Fruit fly (Drosophila melanogaster) whole organism, embryonic: ENCODE measurements around the gene morgue.

Experiments
- Antp ChIP-seq: fragments of 200-800 bp; sonication (Bioruptor generic); optimal IDR thresholded peaks from 3 replicates; lab custom pipeline; 2016; ENCODE audit warnings: missing biosample characterization, missing genetic modification characterization
- BEAF-32 ChIP-seq: fragments of 200-800 bp; sonication (Bioruptor generic); optimal IDR thresholded peaks from 3 replicates; lab custom pipeline; 2017; ENCODE audit warnings: missing biosample characterization, missing genetic modification characterization, mild to moderate bottlenecking, moderate library complexity, missing genetic modification reagents
- Bgb ChIP-seq: fragments of 200-800 bp; sonication (Bioruptor generic); IDR thresholded peaks from 2 replicates; pipeline ENCODE4 v1.3.6; 2022; ENCODE audit warnings: missing biosample characterization, missing genetic modification characterization; ENCODE audit not compliant: partially characterized antibody
- CG10431 ChIP-seq: fragments of 200-800 bp; sonication (Bioruptor generic); optimal IDR thresholded peaks from 3 replicates; lab custom pipeline; 2018; ENCODE audit warnings: missing biosample characterization, mild to moderate bottlenecking, missing genetic modification characterization
- CG2199 ChIP-seq: fragments of 200-800 bp; sonication (Bioruptor generic); IDR thresholded peaks from 3 replicates; pipeline ENCODE4 v1.3.6; 2022; ENCODE audit warnings: missing biosample characterization, missing genetic modification characterization
- CG3726 ChIP-seq: fragments of 200-800 bp; sonication (Bioruptor generic); IDR thresholded peaks from 3 replicates; pipeline ENCODE4, ENCODE4 v1.3.6; 2022; ENCODE audit warnings: missing biosample characterization, missing genetic modification characterization
- CG4854 ChIP-seq: fragments of 200-800 bp; sonication (Bioruptor generic); optimal IDR thresholded peaks from 2 replicates; lab custom pipeline; 2016; ENCODE audit warnings: missing biosample characterization, missing genetic modification characterization, inconsistent platforms
- CG6272 ChIP-seq: fragments of 200-800 bp; sonication (Bioruptor generic); IDR thresholded peaks from 2 replicates; pipeline ENCODE4 v1.3.6; 2022; ENCODE audit warnings: missing biosample characterization, missing genetic modification characterization
- CG6791 ChIP-seq: fragments of 200-800 bp; sonication (Bioruptor generic); IDR thresholded peaks from 3 replicates; pipeline ENCODE4 v1.3.6; 2022; ENCODE audit warnings: missing biosample characterization, missing genetic modification characterization; ENCODE audit not compliant: partially characterized antibody
- CG6854 ChIP-seq: fragments of 200-800 bp; sonication (Bioruptor generic); optimal IDR thresholded peaks from 3 replicates; lab custom pipeline; 2017; ENCODE audit warnings: missing biosample characterization, mild to moderate bottlenecking, missing genetic modification characterization
- CG7372 ChIP-seq: fragments of 200-800 bp; sonication (Bioruptor generic); IDR thresholded peaks from 2 replicates; pipeline ENCODE4 v1.3.6; 2022; ENCODE audit warnings: missing biosample characterization, missing genetic modification characterization
- CG7839 ChIP-seq: fragments of 200-800 bp; sonication (Bioruptor generic); optimal IDR thresholded peaks from 3 replicates; lab custom pipeline; 2018; ENCODE audit warnings: missing biosample characterization, mild to moderate bottlenecking, missing genetic modification characterization, moderate library complexity
- CG8944 ChIP-seq: fragments of 200-800 bp; sonication (Bioruptor generic); optimal IDR thresholded peaks from 3 replicates; lab custom pipeline; 2016; ENCODE audit warnings: missing biosample characterization, missing genetic modification characterization
- CTCF ChIP-seq: fragments of 200-800 bp; sonication (Bioruptor generic); optimal IDR thresholded peaks from 2 replicates; lab custom pipeline; 2017; ENCODE audit warnings: missing biosample characterization, mild to moderate bottlenecking, missing genetic modification characterization, moderate library complexity
- Camta ChIP-seq: fragments of 200-800 bp; sonication (Bioruptor generic); optimal IDR thresholded peaks from 2 replicates; lab custom pipeline; 2016; ENCODE audit warnings: missing biosample characterization, missing genetic modification characterization
- Dek ChIP-seq: fragments of 200-800 bp; sonication (Bioruptor generic); optimal IDR thresholded peaks from 3 replicates; lab custom pipeline; 2019; ENCODE audit warnings: missing biosample characterization, mild to moderate bottlenecking, missing genetic modification characterization, moderate library complexity
- E2f2 ChIP-seq: fragments of 200-800 bp; sonication (Bioruptor generic); IDR thresholded peaks from 2 replicates; pipeline ENCODE4 v1.3.6; 2022; ENCODE audit warnings: missing biosample characterization, missing genetic modification characterization
- GATAe ChIP-seq: fragments of 200-800 bp; sonication (Bioruptor generic); conservative IDR thresholded peaks from 2 replicates; pipeline ENCODE4 v1.3.6; 2022; ENCODE audit warnings: missing biosample characterization, missing genetic modification characterization
- Jarid2 ChIP-seq: fragments of 200-800 bp; sonication (Bioruptor generic); optimal IDR thresholded peaks from 3 replicates; lab custom pipeline; 2017; ENCODE audit warnings: mild to moderate bottlenecking, missing biosample characterization, missing genetic modification reagents, missing genetic modification characterization
- Med ChIP-seq: fragments of 200-800 bp; sonication (Bioruptor generic); peaks from one replicate; lab custom pipeline; 2016; ENCODE audit warnings: missing biosample characterization, missing genetic modification characterization, mild to moderate bottlenecking, inconsistent platforms, moderate library complexity
- Oli ChIP-seq: fragments of 200-800 bp; sonication (Bioruptor generic); optimal IDR thresholded peaks from 2 replicates; lab custom pipeline; 2018; ENCODE audit warnings: missing biosample characterization, mild to moderate bottlenecking, missing genetic modification characterization, moderate library complexity
- Xbp1 ChIP-seq: fragments of 200-800 bp; sonication (Bioruptor generic); optimal IDR thresholded peaks from 3 replicates; lab custom pipeline; 2016; ENCODE audit warnings: missing biosample characterization, mild to moderate bottlenecking, missing genetic modification characterization
- amos ChIP-seq: fragments of 200-800 bp; sonication (Bioruptor generic); IDR thresholded peaks from 2 replicates; pipeline ENCODE4 v1.3.6; 2022; ENCODE audit warnings: missing biosample characterization, missing genetic modification characterization; ENCODE audit not compliant: partially characterized antibody
- ato ChIP-seq: fragments of 200-800 bp; sonication (Bioruptor generic); IDR thresholded peaks from 2 replicates; pipeline ENCODE4 v1.3.6; 2022; ENCODE audit warnings: missing biosample characterization, missing genetic modification characterization; ENCODE audit not compliant: partially characterized antibody
- bcd ChIP-seq: fragments of 200-800 bp; sonication (Bioruptor generic); optimal IDR thresholded peaks from 2 replicates; lab custom pipeline; 2017; ENCODE audit warnings: missing biosample characterization, mild to moderate bottlenecking, missing genetic modification characterization
- chn ChIP-seq: fragments of 200-800 bp; sonication (Bioruptor generic); optimal IDR thresholded peaks from 2 replicates; lab custom pipeline; 2016; ENCODE audit warnings: missing biosample characterization, missing genetic modification characterization
- dpn ChIP-seq, 2 experiments: fragments of 200-800 bp; sonication (Bioruptor generic); optimal IDR thresholded peaks; 3 replicates each; lab custom pipeline; 2016; ENCODE audit warnings: missing biosample characterization in 2 of 2, missing genetic modification characterization in 2 of 2
- fd102C ChIP-seq: fragments of 200-800 bp; sonication (Bioruptor generic); optimal IDR thresholded peaks from 2 replicates; lab custom pipeline; 2018; ENCODE audit warnings: missing biosample characterization, mild to moderate bottlenecking, missing genetic modification characterization, moderate library complexity
- fd3F ChIP-seq: fragments of 200-800 bp; sonication (Bioruptor generic); optimal IDR thresholded peaks from 2 replicates; lab custom pipeline; 2018; ENCODE audit warnings: missing biosample characterization, mild to moderate bottlenecking, missing genetic modification characterization, moderate library complexity
- gce ChIP-seq: fragments of 200-800 bp; sonication (Bioruptor generic); IDR thresholded peaks from 3 replicates; pipeline ENCODE4 v1.3.6; 2022; ENCODE audit warnings: missing biosample characterization, missing genetic modification characterization
- hkb ChIP-seq, 2 experiments: fragments of 200-800 bp in 1 of 2; fragments of >200 bp in 1 of 2; sonication (Bioruptor generic) in 1 of 2; IDR thresholded peaks in 1 of 2; optimal IDR thresholded peaks in 1 of 2; 2 replicates each; pipeline versions ENCODE4 v1.3.6 to Lab custom; 2017 to 2022; ENCODE audit warnings: missing biosample characterization in 1 of 2, missing genetic modification characterization in 1 of 2
- knrl ChIP-seq: fragments of 200-800 bp; sonication (Bioruptor generic); IDR thresholded peaks from 3 replicates; pipeline ENCODE4 v1.3.6; 2022; ENCODE audit warnings: missing biosample characterization, missing genetic modification characterization; ENCODE audit not compliant: partially characterized antibody
- pnt ChIP-seq: fragments of 200-800 bp; sonication (Bioruptor generic); optimal IDR thresholded peaks from 3 replicates; lab custom pipeline; 2016; ENCODE audit warnings: missing biosample characterization, missing genetic modification characterization
- prd ChIP-seq, 3 experiments: fragments of >200 bp in 2 of 3; fragments of 200-800 bp in 1 of 3; sonication (Bioruptor generic) in 1 of 3; optimal IDR thresholded peaks in 2 of 3; IDR thresholded peaks in 1 of 3; 2 replicates in 2 of 3; 3 replicates in 1 of 3; pipeline versions ENCODE4 v1.3.6 to Lab custom; 2017 to 2022; ENCODE audit warnings: missing biosample characterization in 1 of 3, missing genetic modification characterization in 1 of 3
- psq ChIP-seq: fragments of 200-800 bp; sonication (Bioruptor generic); optimal IDR thresholded peaks from 2 replicates; lab custom pipeline; 2017; ENCODE audit warnings: missing biosample characterization, missing genetic modification characterization
- rib ChIP-seq: fragments of 200-800 bp; sonication (Bioruptor generic); IDR thresholded peaks from 2 replicates; pipeline ENCODE4 v1.3.6; 2022; ENCODE audit warnings: missing biosample characterization, missing genetic modification characterization
- run ChIP-seq: fragments of 200-800 bp; sonication (Bioruptor generic); optimal IDR thresholded peaks from 3 replicates; lab custom pipeline; 2018; ENCODE audit warnings: missing biosample characterization, mild to moderate bottlenecking, missing genetic modification characterization
- shn ChIP-seq: fragments of 200-800 bp; sonication (Bioruptor generic); optimal IDR thresholded peaks from 3 replicates; lab custom pipeline; 2016; ENCODE audit warnings: missing biosample characterization, missing genetic modification characterization
- sim ChIP-seq: fragments of 200-800 bp; sonication (Bioruptor generic); IDR thresholded peaks from 2 replicates; pipeline ENCODE4 v1.3.6; 2022; ENCODE audit warnings: missing biosample characterization, missing genetic modification characterization
- slp2 ChIP-seq: fragments of 200-800 bp; sonication (Bioruptor generic); optimal IDR thresholded peaks from 2 replicates; lab custom pipeline; 2016; ENCODE audit warnings: missing biosample characterization, missing genetic modification characterization
- sqz ChIP-seq: fragments of 200-800 bp; sonication (Bioruptor generic); optimal IDR thresholded peaks from 3 replicates; lab custom pipeline; 2018; ENCODE audit warnings: missing biosample characterization, mild to moderate bottlenecking, missing genetic modification characterization
- stwl ChIP-seq: fragments of 200-800 bp; sonication (Bioruptor generic); optimal IDR thresholded peaks from 3 replicates; lab custom pipeline; 2018; ENCODE audit warnings: missing biosample characterization, mild to moderate bottlenecking, missing genetic modification characterization, moderate library complexity
- trem ChIP-seq: fragments of 200-800 bp; optimal IDR thresholded peaks from 3 replicates; lab custom pipeline; 2019; ENCODE audit warnings: missing biosample characterization, mild to moderate bottlenecking, missing genetic modification characterization, moderate library complexity
- unpg ChIP-seq: fragments of 200-800 bp; sonication (Bioruptor generic); optimal IDR thresholded peaks from 3 replicates; lab custom pipeline; 2018; ENCODE audit warnings: missing biosample characterization, mild to moderate bottlenecking, missing genetic modification characterization, moderate library complexity
- usp ChIP-seq: fragments of >200 bp; optimal IDR thresholded peaks from 2 replicates; lab custom pipeline; 2017; ENCODE audit warnings: missing biosample characterization, missing genetic modification characterization
- vfl ChIP-seq: fragments of 200-800 bp; sonication (Bioruptor generic); optimal IDR thresholded peaks from 2 replicates; lab custom pipeline; 2016; ENCODE audit warnings: missing biosample characterization, missing genetic modification characterization
- vnd ChIP-seq: fragments of 200-800 bp; sonication (Bioruptor generic); IDR thresholded peaks from 3 replicates; pipeline ENCODE4 v1.3.6; 2022; ENCODE audit warnings: missing biosample characterization, missing genetic modification characterization; ENCODE audit not compliant: partially characterized antibody

Gene morgue

dm6 chr2L:4458119-4459056, 13.9 kb upstream of the morgue start, which contains the start of gene RpL27A (continued):
- TF ChIP-seq sim = peak; percentile 56; the same call in 1 of the 2 replicates
- TF ChIP-seq stwl = peak; percentile 42
- peak; percentile 85 for TF ChIP-seq gce (GFP tag; lab: Robert Waterston, UW)
- TF ChIP-seq chn (GFP tag; lab: Kevin White, UChicago) = peak; percentile 53
- TF ChIP-seq CTCF (GFP tag; lab: Kevin White, UChicago) = peak; percentile 32
- TF ChIP-seq GATAe (GFP tag; lab: Robert Waterston, UW) = peak; percentile 71
- no peak for TF ChIP-seq pnt
- peak; percentile 58 for TF ChIP-seq CG8944 (GFP tag; lab: Kevin White, UChicago)
- TF ChIP-seq bcd (GFP tag; lab: Kevin White, UChicago) = peak; percentile 85
- TF ChIP-seq dpn (GFP tag; optimal IDR thresholded peaks at IDR 0.05; lab: Kevin White, UChicago) = peak; percentile 67 to 68
- peak; percentile 77 for TF ChIP-seq CG7372 (GFP tag; lab: Robert Waterston, UW)
- TF ChIP-seq Bgb (GFP tag; lab: Robert Waterston, UW) = peak; percentile 58
- TF ChIP-seq amos (GFP tag; lab: Robert Waterston, UW) = peak; percentile 72
- peak; percentile 79 for TF ChIP-seq Xbp1 (GFP tag; lab: Kevin White, UChicago)
- peak; percentile 90 for TF ChIP-seq CG10431 (GFP tag; lab: Kevin White, UChicago)
- TF ChIP-seq psq (GFP tag; lab: Kevin White, UChicago) = peak; percentile 51
- TF ChIP-seq CG6791 = peak; percentile 53; the same call in 1 of the 3 replicates
- peak; percentile 68 for TF ChIP-seq fd3F (GFP tag; lab: Kevin White, UChicago)
- TF ChIP-seq hkb (optimal IDR thresholded peaks at IDR 0.05; lab: Kevin White, UChicago) = no peak
- peak; percentile 81 for TF ChIP-seq hkb (GFP tag; IDR thresholded peaks at IDR 0.05; lab: Robert Waterston, UW)
- peak; percentile 75 for TF ChIP-seq CG6854 (GFP tag; lab: Kevin White, UChicago)
- TF ChIP-seq CG2199 = 0 out of 3 replicates have a peak, but pooled peaks have one; percentile 37
- TF ChIP-seq E2f2 (GFP tag; lab: Robert Waterston, UW) = peak; percentile 68
- TF ChIP-seq sqz (GFP tag; lab: Kevin White, UChicago) = no peak
- peak; percentile 47; the same call in 1 of the 3 replicates for TF ChIP-seq vnd
- peak; percentile 32 for TF ChIP-seq run (tag; lab: Kevin White, UChicago)
- no peak for TF ChIP-seq prd (optimal IDR thresholded peaks at IDR 0.05; lab: Kevin White, UChicago)
- peak; percentile 65 for TF ChIP-seq prd (GFP tag; IDR thresholded peaks at IDR 0.05; lab: Robert Waterston, UW)
- peak; percentile 76 for TF ChIP-seq BEAF-32 (GFP tag; lab: Kevin White, UChicago)
- TF ChIP-seq fd102C (GFP tag; lab: Kevin White, UChicago) = peak; percentile 58
- peak; percentile 66 for TF ChIP-seq Camta (GFP tag; lab: Kevin White, UChicago)
- TF ChIP-seq shn (GFP tag; lab: Kevin White, UChicago) = peak; percentile 64
- peak; percentile 61 for TF ChIP-seq CG4854
- TF ChIP-seq usp (GFP tag; lab: Kevin White, UChicago) = no peak
- peak; percentile 54 for TF ChIP-seq CG6272 (GFP tag; lab: Robert Waterston, UW)
- TF ChIP-seq Jarid2 = peak; percentile 71
- TF ChIP-seq knrl = peak; percentile 65
- peak; percentile 51 for TF ChIP-seq Dek
- TF ChIP-seq CG3726 (GFP tag; lab: Robert Waterston, UW) = 0 out of 3 replicates have a peak, but pooled peaks have one; percentile 44
- TF ChIP-seq Oli = peak; percentile 66
- TF ChIP-seq slp2 = peak; percentile 56
- peak; percentile 49 for TF ChIP-seq Antp (GFP tag; lab: Kevin White, UChicago)
- no peak; the same call in 1 of the 2 replicates for TF ChIP-seq ato (GFP tag; lab: Robert Waterston, UW)
- peak; percentile 45 for TF ChIP-seq vfl (GFP tag; lab: Kevin White, UChicago)
- peak; percentile 44 for TF ChIP-seq trem
- TF ChIP-seq CG7839 = peak; percentile 75
- TF ChIP-seq unpg (GFP tag; lab: Kevin White, UChicago) = peak; percentile 68
- TF ChIP-seq rib (GFP tag; lab: Robert Waterston, UW) = peak; percentile 70
- peak; percentile 98 for TF ChIP-seq Med (GFP tag; lab: Kevin White, UChicago)
